Fruit fly (Drosophila melanogaster) whole organism, embryonic: ENCODE data around the gene CG17343.

Experiments
- Ada2b ChIP-seq: fragments of 200-800 bp; sonication (Bioruptor generic); IDR thresholded peaks from 2 replicates; pipeline ENCODE4 v1.3.6; 2022; ENCODE audit warnings: missing biosample characterization, missing genetic modification characterization
- Aef1 ChIP-seq: fragments of 200-800 bp; sonication (Bioruptor generic); IDR thresholded peaks from 3 replicates; pipeline ENCODE4 v1.3.6; 2022; ENCODE audit warnings: missing biosample characterization, missing genetic modification characterization
- Bgb ChIP-seq: fragments of 200-800 bp; sonication (Bioruptor generic); IDR thresholded peaks from 2 replicates; pipeline ENCODE4 v1.3.6; 2022; ENCODE audit warnings: missing biosample characterization, missing genetic modification characterization; ENCODE audit not compliant: partially characterized antibody
- CG10366 ChIP-seq: fragments of 200-800 bp; sonication (Bioruptor generic); IDR thresholded peaks from 2 replicates; pipeline ENCODE4 v1.3.6; 2022; ENCODE audit warnings: missing biosample characterization, missing genetic modification characterization
- CG10565 ChIP-seq: fragments of 200-800 bp; sonication (Bioruptor generic); optimal IDR thresholded peaks from 3 replicates; lab custom pipeline; 2016; ENCODE audit warnings: missing biosample characterization, mild to moderate bottlenecking, missing genetic modification characterization
- CG11247 ChIP-seq: fragments of 200-800 bp; sonication (Bioruptor generic); IDR thresholded peaks from 2 replicates; pipeline ENCODE4 v1.3.6; 2022; ENCODE audit warnings: missing biosample characterization, missing genetic modification characterization
- CG11695 ChIP-seq: fragments of 200-800 bp; sonication (Bioruptor generic); IDR thresholded peaks from 3 replicates; pipeline ENCODE4 v1.3.6; 2022; ENCODE audit warnings: missing biosample characterization, missing genetic modification characterization
- CG14014 ChIP-seq: fragments of 200-800 bp; sonication (Bioruptor generic); IDR thresholded peaks from 2 replicates; pipeline ENCODE4 v1.3.6; 2022; ENCODE audit warnings: missing biosample characterization, missing genetic modification characterization
- CG15269 ChIP-seq: fragments of 200-800 bp; sonication (Bioruptor generic); optimal IDR thresholded peaks from 2 replicates; lab custom pipeline; 2018; ENCODE audit warnings: missing biosample characterization, mild to moderate bottlenecking, missing genetic modification characterization, moderate library complexity
- CG15601 ChIP-seq: fragments of 200-800 bp; sonication (Bioruptor generic); optimal IDR thresholded peaks from 3 replicates; lab custom pipeline; 2019; ENCODE audit warnings: missing biosample characterization, mild to moderate bottlenecking, missing genetic modification characterization, moderate library complexity
- CG15696 ChIP-seq: fragments of 200-800 bp; sonication (Bioruptor generic); optimal IDR thresholded peaks from 2 replicates; lab custom pipeline; 2019; ENCODE audit warnings: missing biosample characterization, mild to moderate bottlenecking, missing genetic modification characterization, moderate library complexity
- CG18599 ChIP-seq: fragments of 200-800 bp; sonication (Bioruptor generic); optimal IDR thresholded peaks from 3 replicates; lab custom pipeline; 2017; ENCODE audit warnings: missing biosample characterization, missing genetic modification characterization, mild to moderate bottlenecking, moderate library complexity, missing genetic modification reagents
- CG2712 ChIP-seq: fragments of 200-800 bp; optimal IDR thresholded peaks from 3 replicates; lab custom pipeline; 2019; ENCODE audit warnings: missing biosample characterization, mild to moderate bottlenecking, missing genetic modification characterization, moderate library complexity
- CG31441 ChIP-seq: fragments of 200-800 bp; sonication (Bioruptor generic); IDR thresholded peaks from 2 replicates; pipeline ENCODE4 v1.3.6; 2022; ENCODE audit warnings: missing biosample characterization, missing genetic modification characterization
- CG32532 ChIP-seq: fragments of 200-800 bp; sonication (Bioruptor generic); IDR thresholded peaks from 2 replicates; pipeline ENCODE4 v1.3.6; 2022; ENCODE audit warnings: missing biosample characterization, missing genetic modification characterization
- CG34376 ChIP-seq: fragments of 200-800 bp; sonication (Bioruptor generic); optimal IDR thresholded peaks from 2 replicates; lab custom pipeline; 2018; ENCODE audit warnings: missing biosample characterization, mild to moderate bottlenecking, missing genetic modification characterization
- CG3847 ChIP-seq: fragments of 200-800 bp; sonication (Bioruptor generic); IDR thresholded peaks from 2 replicates; pipeline ENCODE4 v1.3.6; 2022; ENCODE audit warnings: missing biosample characterization, missing genetic modification characterization
- CG4328 ChIP-seq: fragments of 200-800 bp; sonication (Bioruptor generic); optimal IDR thresholded peaks from 3 replicates; lab custom pipeline; 2017; ENCODE audit warnings: missing biosample characterization, missing genetic modification reagents, missing genetic modification characterization
- CG7987 ChIP-seq: fragments of 200-800 bp; sonication (Bioruptor generic); optimal IDR thresholded peaks from 2 replicates; lab custom pipeline; 2018; ENCODE audit warnings: missing biosample characterization, mild to moderate bottlenecking, missing genetic modification characterization, moderate library complexity
- CG8290 ChIP-seq, 3 experiments: fragments of 200-800 bp; sonication (Bioruptor generic); optimal IDR thresholded peaks; 2 replicates each; lab custom pipeline; 2016 to 2019; ENCODE audit warnings: missing biosample characterization in 3 of 3, missing genetic modification characterization in 3 of 3, mild to moderate bottlenecking in 2 of 3, moderate library complexity in 1 of 3
- CG8388 ChIP-seq: fragments of 200-800 bp; sonication (Bioruptor generic); optimal IDR thresholded peaks from 2 replicates; lab custom pipeline; 2019; ENCODE audit warnings: missing biosample characterization, mild to moderate bottlenecking, missing genetic modification characterization, moderate library complexity
- D19A ChIP-seq: fragments of 200-800 bp; optimal IDR thresholded peaks from 3 replicates; lab custom pipeline; 2019; ENCODE audit warnings: missing biosample characterization, mild to moderate bottlenecking, missing genetic modification characterization, moderate library complexity
- Dbx ChIP-seq: fragments of 200-800 bp; sonication (Bioruptor generic); IDR thresholded peaks from 3 replicates; pipeline ENCODE4 v1.3.6; 2022; ENCODE audit warnings: missing biosample characterization, missing genetic modification characterization
- Eip74EF ChIP-seq, 2 experiments: fragments of 200-800 bp in 1 of 2; fragments of >200 bp in 1 of 2; sonication (Bioruptor generic) in 1 of 2; optimal IDR thresholded peaks; 2 replicates each; lab custom pipeline; 2017 to 2019; ENCODE audit warnings: missing biosample characterization in 2 of 2, missing genetic modification characterization in 2 of 2, mild to moderate bottlenecking in 1 of 2, moderate library complexity in 1 of 2
- Hand ChIP-seq: fragments of 200-800 bp; sonication (Bioruptor generic); optimal IDR thresholded peaks from 2 replicates; lab custom pipeline; 2017; ENCODE audit warnings: mild to moderate bottlenecking, missing biosample characterization, missing genetic modification reagents, missing genetic modification characterization
- Hey ChIP-seq: fragments of 200-800 bp; sonication (Bioruptor generic); optimal IDR thresholded peaks from 3 replicates; lab custom pipeline; 2018; ENCODE audit warnings: missing biosample characterization, mild to moderate bottlenecking, missing genetic modification characterization
- Hr3 ChIP-seq: fragments of 200-800 bp; sonication (Bioruptor generic); optimal IDR thresholded peaks from 3 replicates; lab custom pipeline; 2016; ENCODE audit warnings: missing biosample characterization, missing genetic modification characterization
- MESR4 ChIP-seq: fragments of 200-800 bp; sonication (Bioruptor generic); optimal IDR thresholded peaks from 2 replicates; lab custom pipeline; 2018; ENCODE audit warnings: missing biosample characterization, mild to moderate bottlenecking, missing genetic modification characterization, moderate library complexity
- Nf-YB ChIP-seq: fragments of 200-800 bp; sonication (Bioruptor generic); optimal IDR thresholded peaks from 3 replicates; lab custom pipeline; 2019; ENCODE audit warnings: missing biosample characterization, mild to moderate bottlenecking, missing genetic modification characterization, moderate library complexity
- Pdp1 ChIP-seq, 2 experiments: fragments of 200-800 bp; sonication (Bioruptor generic); optimal IDR thresholded peaks; 3 replicates each; lab custom pipeline; 2016; ENCODE audit warnings: missing biosample characterization in 2 of 2, missing genetic modification characterization in 2 of 2, mild to moderate bottlenecking in 1 of 2, moderate library complexity in 1 of 2
- Ptx1 ChIP-seq: fragments of 200-800 bp; sonication (Bioruptor generic); IDR thresholded peaks from 2 replicates; pipeline ENCODE4 v1.3.6; 2022; ENCODE audit warnings: missing biosample characterization, missing genetic modification characterization
- Sox100B ChIP-seq: fragments of 200-800 bp; sonication (Bioruptor generic); optimal IDR thresholded peaks from 3 replicates; lab custom pipeline; 2018; ENCODE audit warnings: missing biosample characterization, mild to moderate bottlenecking, missing genetic modification characterization
- az2 ChIP-seq: fragments of 200-800 bp; sonication (Bioruptor generic); optimal IDR thresholded peaks from 3 replicates; lab custom pipeline; 2016; ENCODE audit warnings: missing biosample characterization, missing genetic modification characterization
- bigmax ChIP-seq: fragments of 200-800 bp; sonication (Bioruptor generic); optimal IDR thresholded peaks from 2 replicates; lab custom pipeline; 2018; ENCODE audit warnings: missing biosample characterization, mild to moderate bottlenecking, missing genetic modification characterization
- chinmo ChIP-seq: fragments of 200-800 bp; sonication (Bioruptor generic); IDR thresholded peaks from 4 replicates; pipeline ENCODE4 v1.3.6; 2022; ENCODE audit warnings: missing biosample characterization, missing genetic modification characterization; ENCODE audit not compliant: partially characterized antibody
- crol ChIP-seq: fragments of 200-800 bp; sonication (Bioruptor generic); IDR thresholded peaks from 2 replicates; pipeline ENCODE4 v1.3.6; 2022; ENCODE audit warnings: missing biosample characterization, missing genetic modification characterization
- disco-r ChIP-seq: fragments of 200-800 bp; sonication (Bioruptor generic); optimal IDR thresholded peaks from 2 replicates; lab custom pipeline; 2016; ENCODE audit warnings: missing biosample characterization, missing genetic modification characterization
- exex ChIP-seq: fragments of 200-800 bp; sonication (Bioruptor generic); optimal IDR thresholded peaks from 4 replicates; lab custom pipeline; 2018; ENCODE audit warnings: missing biosample characterization, mild to moderate bottlenecking, missing genetic modification characterization, moderate library complexity
- hb ChIP-seq: fragments of 200-800 bp; sonication (Bioruptor generic); IDR thresholded peaks from 3 replicates; pipeline ENCODE4 v1.3.6; 2022; ENCODE audit warnings: missing biosample characterization, missing genetic modification characterization; ENCODE audit not compliant: partially characterized antibody
- kay ChIP-seq: fragments of 200-800 bp; sonication (Bioruptor generic); optimal IDR thresholded peaks from 2 replicates; lab custom pipeline; 2016; ENCODE audit warnings: missing biosample characterization, missing genetic modification characterization
- mam ChIP-seq: fragments of 200-800 bp; sonication (Bioruptor generic); optimal IDR thresholded peaks from 3 replicates; lab custom pipeline; 2016; ENCODE audit warnings: missing biosample characterization, missing genetic modification characterization
- odd ChIP-seq: fragments of 200-800 bp; sonication (Bioruptor generic); optimal IDR thresholded peaks from 2 replicates; lab custom pipeline; 2017; ENCODE audit warnings: missing biosample characterization, mild to moderate bottlenecking, missing genetic modification characterization
- sisA ChIP-seq: fragments of 200-800 bp; sonication (Bioruptor generic); IDR thresholded peaks from 2 replicates; pipeline ENCODE4 v1.3.6; 2022; ENCODE audit warnings: missing biosample characterization, missing genetic modification characterization
- so ChIP-seq: fragments of 200-800 bp; sonication (Bioruptor generic); IDR thresholded peaks from 3 replicates; pipeline ENCODE4 v1.3.6; 2022; ENCODE audit warnings: missing biosample characterization, missing genetic modification characterization
- tio ChIP-seq: fragments of 200-800 bp; sonication (Bioruptor generic); optimal IDR thresholded peaks from 2 replicates; lab custom pipeline; 2017; ENCODE audit warnings: missing biosample characterization, missing genetic modification characterization, inconsistent platforms
- usp ChIP-seq: fragments of >200 bp; optimal IDR thresholded peaks from 2 replicates; lab custom pipeline; 2017; ENCODE audit warnings: missing biosample characterization, missing genetic modification characterization
- zen ChIP-seq: fragments of 200-800 bp; sonication (Bioruptor generic); optimal IDR thresholded peaks from 3 replicates; lab custom pipeline; 2018; ENCODE audit warnings: missing biosample characterization, mild to moderate bottlenecking, missing genetic modification characterization, moderate library complexity

The CG17343 gene

DNA sequence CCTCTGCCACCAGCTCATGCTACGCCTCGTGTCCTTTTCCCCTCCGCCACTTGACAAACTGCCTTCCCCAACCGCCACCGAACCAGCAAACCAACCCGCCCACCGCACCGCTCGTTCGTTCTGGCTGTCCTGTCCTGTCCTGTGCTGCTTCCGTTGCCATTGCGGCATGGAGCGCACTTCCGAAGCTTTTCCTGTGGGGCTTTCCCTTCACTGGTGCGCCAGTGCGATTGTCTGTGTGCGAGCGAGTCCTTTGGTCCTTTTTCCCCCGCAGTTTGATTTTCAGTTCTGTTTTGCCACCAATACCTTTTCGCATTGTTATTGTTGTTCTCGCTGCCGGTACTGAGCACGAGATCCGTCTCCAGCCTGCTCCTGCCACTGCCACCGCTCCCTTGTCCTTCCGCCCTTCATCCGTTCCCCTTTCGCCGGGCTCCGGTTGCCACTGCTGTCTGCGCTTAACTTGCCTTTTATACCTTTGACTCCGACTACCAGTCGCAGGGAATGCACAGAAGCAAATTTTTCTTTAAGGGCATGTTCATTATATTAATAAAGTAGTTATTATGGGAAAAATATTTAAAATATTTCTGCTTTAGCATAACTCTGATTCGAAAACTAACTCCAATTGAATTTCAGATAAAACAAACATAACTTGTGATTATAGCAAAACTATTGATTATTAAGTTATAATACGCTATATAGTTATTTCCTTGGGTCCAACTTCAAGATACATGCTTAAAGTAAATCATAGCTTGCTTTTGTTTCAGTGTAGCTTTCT lies 40.6 kb upstream of the CG17343 start (continued):
- TF ChIP-seq CG4328 (GFP tag; lab: Kevin White, UChicago) (peak; percentile 73), exex (tag; lab: Kevin White, UChicago) (peak; percentile 15), usp (no peak), crol (GFP tag; lab: Robert Waterston, UW) (peak; percentile 90), Aef1 (GFP tag; lab: Robert Waterston, UW) (peak; percentile 44; the same call in 2 of the 3 replicates), Eip74EF (GFP tag; optimal IDR thresholded peaks at IDR 0.05; lab: Kevin White, UChicago) (peak in 1 of 2 experiments; percentile 66), Ptx1 (GFP tag; lab: Robert Waterston, UW) (peak; percentile 68), CG2712 (tag; lab: Kevin White, UChicago) (peak; percentile 78), CG10565 (GFP tag; lab: Kevin White, UChicago) (no peak), kay (GFP tag; lab: Kevin White, UChicago) (peak; percentile 23), az2 (GFP tag; lab: Kevin White, UChicago) (peak; percentile 45), tio (GFP tag; lab: Kevin White, UChicago) (peak; percentile 40), Ada2b (GFP tag; lab: Robert Waterston, UW) (peak; percentile 39; the same call in 1 of the 2 replicates), zen (tag; lab: Kevin White, UChicago) (no peak), MESR4 (GFP tag; lab: Kevin White, UChicago) (no peak), sisA (GFP tag; lab: Robert Waterston, UW) (peak; percentile 62), CG32532 (peak; percentile 31; the same call in 1 of the 2 replicates), CG18599 (GFP tag; lab: Kevin White, UChicago) (peak; percentile 92), odd (GFP tag; lab: Kevin White, UChicago) (peak; percentile 58), hb (GFP tag; lab: Robert Waterston, UW) (no peak), CG14014 (GFP tag; lab: Robert Waterston, UW) (peak; percentile 58; the same call in 1 of the 2 replicates), CG8290 (GFP tag; optimal IDR thresholded peaks at IDR 0.05; lab: Kevin White, UChicago) (no peak), CG8290 (tag; optimal IDR thresholded peaks at IDR 0.05; lab: Kevin White, UChicago) (peak in 1 of 2 experiments; percentile 22), Pdp1 (GFP tag; optimal IDR thresholded peaks at IDR 0.05; lab: Kevin White, UChicago) (peak in 1 of 2 experiments; percentile 35), CG34376 (GFP tag; lab: Kevin White, UChicago) (peak; percentile 67), mam (GFP tag; lab: Kevin White, UChicago) (peak; percentile 51), CG11695 (peak; percentile 66), CG8388 (peak; percentile 65), CG10366 (GFP tag; lab: Robert Waterston, UW) (peak; percentile 27; the same call in 1 of the 2 replicates), disco-r (GFP tag; lab: Kevin White, UChicago) (no peak), Hand (GFP tag; lab: Kevin White, UChicago) (peak; percentile 86), bigmax (GFP tag; lab: Kevin White, UChicago) (no peak), Sox100B (peak; percentile 78), Hr3 (GFP tag; lab: Kevin White, UChicago) (peak; percentile 45), CG15601 (peak; percentile 72), CG15269 (peak; percentile 84), Bgb (GFP tag; lab: Robert Waterston, UW) (no peak; the same call in 1 of the 2 replicates), Dbx (GFP tag; lab: Robert Waterston, UW) (peak; percentile 45; the same call in 1 of the 3 replicates), Hey (tag; lab: Kevin White, UChicago) (peak; percentile 80), D19A (tag; lab: Kevin White, UChicago) (peak; percentile 83), CG3847 (GFP tag; lab: Robert Waterston, UW) (0 out of 2 replicates have a peak, but pooled peaks have one; percentile 9), chinmo (GFP tag; lab: Robert Waterston, UW) (0 out of 4 replicates have a peak, but pooled peaks have one; percentile 38), Nf-YB (GFP tag; lab: Kevin White, UChicago) (peak; percentile 57), CG31441 (GFP tag; lab: Robert Waterston, UW) (peak; percentile 74), CG11247 (no peak), CG7987 (GFP tag; lab: Kevin White, UChicago) (peak; percentile 10), CG15696 (tag; lab: Kevin White, UChicago) (peak; percentile 9), so (peak; percentile 60; the same call in 1 of the 3 replicates)
